Worm (Caenorhabditis elegans): Measurements from ENCODE around the gene F44G4.7.

Gene F44G4.7

DNA sequence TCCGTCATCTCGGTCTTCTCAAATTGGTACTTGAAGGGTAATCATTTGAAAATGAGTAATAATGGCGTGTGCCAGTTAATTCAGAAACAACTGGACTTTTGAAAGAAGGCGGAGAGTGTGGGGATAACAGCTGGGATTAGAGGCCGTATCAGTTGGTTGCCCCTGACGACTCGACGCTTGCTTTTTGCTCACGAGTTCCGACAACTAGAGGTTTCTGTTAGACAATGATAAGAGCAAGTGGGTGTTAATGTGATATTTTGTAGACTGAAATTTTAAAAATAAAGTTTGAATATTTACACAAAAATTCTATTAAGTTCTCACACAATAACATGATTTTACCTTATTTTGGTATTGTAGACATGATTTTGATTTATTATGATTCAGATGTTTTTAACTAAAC, at the start of gene F44G4.7:
F44G4.7 (minus strand) TSS at position 101 of the 400 bp plus-strand sequence.
- TF ChIP-seq unc-55 (GFP tag; optimal IDR thresholded peaks at IDR 0.05) (no peak), sma-3 (GFP tag; optimal IDR thresholded peaks at IDR 0.05) (no peak), nhr-77 (tag; optimal IDR thresholded peaks at IDR 0.05) (no peak), fos-1 (tag; optimal IDR thresholded peaks at IDR 0.05) (no peak), ztf-11 (tag; optimal IDR thresholded peaks at IDR 0.05) (no peak), nhr-21 (tag; optimal IDR thresholded peaks at IDR 0.05) (no peak), dmd-4 (tag; optimal IDR thresholded peaks at IDR 0.05) (no peak)

- TF ChIP-seq lin-13 (GFP tag; optimal IDR thresholded peaks at IDR 0.05) (no peak), alr-1 (tag; optimal IDR thresholded peaks at IDR 0.05) (no peak), nhr-77 (tag; optimal IDR thresholded peaks at IDR 0.05) (no peak), ztf-11 (tag; optimal IDR thresholded peaks at IDR 0.05) (no peak), skn-1 (tag; optimal IDR thresholded peaks at IDR 0.05) (peak; percentile 59), fos-1 (tag; optimal IDR thresholded peaks at IDR 0.05) (peak; percentile 84), unc-39 (tag; optimal IDR thresholded peaks at IDR 0.05) (no peak), nhr-23 (tag; optimal IDR thresholded peaks at IDR 0.05) (no peak), elt-1 (tag; optimal IDR thresholded peaks at IDR 0.05) (no peak), R02D3.7 (tag; optimal IDR thresholded peaks at IDR 0.05) (no peak), zag-1 (tag; optimal IDR thresholded peaks at IDR 0.05) (peak; percentile 66), nhr-237 (tag; optimal IDR thresholded peaks at IDR 0.05) (no peak), mdl-1 (tag; optimal IDR thresholded peaks at IDR 0.05) (peak in 1 of 2 experiments; percentile 9), sma-9 (GFP tag; optimal IDR thresholded peaks at IDR 0.05) (peak; percentile 76), sma-9 (tag; optimal IDR thresholded peaks at IDR 0.05) (no peak), lsy-2 (tag; optimal IDR thresholded peaks at IDR 0.05) (peak; percentile 79 to 92), unc-62 (GFP tag; optimal IDR thresholded peaks at IDR 0.05) (peak; percentile 20), aly-2 (tag; optimal IDR thresholded peaks at IDR 0.05) (no peak), mab-5 (tag; optimal IDR thresholded peaks at IDR 0.05) (peak; percentile 82), nhr-10 (tag; optimal IDR thresholded peaks at IDR 0.05) (peak; percentile 33), mbf-1 (tag; optimal IDR thresholded peaks at IDR 0.05) (no peak), lin-39 (tag; optimal IDR thresholded peaks at IDR 0.05) (no peak), ama-1 (optimal IDR thresholded peaks at IDR 0.05) (peak; percentile 50), lin-11 (tag; optimal IDR thresholded peaks at IDR 0.05) (peak; percentile 87), nhr-21 (tag; optimal IDR thresholded peaks at IDR 0.05) (peak; percentile 63), C34F6.9 (tag; optimal IDR thresholded peaks at IDR 0.05) (peak; percentile 98), ceh-16 (tag; optimal IDR thresholded peaks at IDR 0.05) (peak; percentile 29), nhr-11 (tag; optimal IDR thresholded peaks at IDR 0.05) (peak; percentile 32), unc-55 (GFP tag; optimal IDR thresholded peaks at IDR 0.05) (peak; percentile 95), sem-4 (tag; optimal IDR thresholded peaks at IDR 0.05) (peak; percentile 85), egl-27 (tag; optimal IDR thresholded peaks at IDR 0.05) (peak; percentile 50), dmd-4 (tag; optimal IDR thresholded peaks at IDR 0.05) (no peak), nhr-6 (tag; optimal IDR thresholded peaks at IDR 0.05) (peak; percentile 68), sma-3 (GFP tag; optimal IDR thresholded peaks at IDR 0.05) (peak; percentile 79), F13H6.1 (tag; optimal IDR thresholded peaks at IDR 0.05) (no peak), gmeb-1 (tag; optimal IDR thresholded peaks at IDR 0.05) (peak; percentile 88), nhr-12 (tag; optimal IDR thresholded peaks at IDR 0.05) (no peak), blmp-1 (tag; optimal IDR thresholded peaks at IDR 0.05; ENCODE audit: insufficient read depth) (peak; percentile 60), crh-2 (tag; optimal IDR thresholded peaks at IDR 0.05) (peak; percentile 94), peb-1 (tag; optimal IDR thresholded peaks at IDR 0.05) (no peak), ztf-4 (tag; optimal IDR thresholded peaks at IDR 0.05) (no peak), nhr-129 (tag; optimal IDR thresholded peaks at IDR 0.05) (peak; percentile 95), nhr-25 (tag; optimal IDR thresholded peaks at IDR 0.05) (no peak), ZK546.5 (tag; optimal IDR thresholded peaks at IDR 0.05) (no peak), Y55F3AM.14 (GFP tag; optimal IDR thresholded peaks at IDR 0.05) (no peak), snpc-4 (tag; optimal IDR thresholded peaks at IDR 0.05) (peak; percentile 66), elt-3 (tag; optimal IDR thresholded peaks at IDR 0.05) (no peak), ceh-82 (tag; optimal IDR thresholded peaks at IDR 0.05) (no peak), ztf-1 (GFP tag; conservative IDR thresholded peaks at IDR 0.05) (no peak)
Observed at ce11 chrII:9054604-9055003, 49.6 kb upstream of the F44G4.7 start, which contains the start of gene chmp-7. chmp-7 (plus strand) TSS chrII:9054972.

All from whole organism, L2 larva.